Fruit fly (Drosophila melanogaster) whole organism, pupa: ENCODE results near the gene CG17328.

ENCODE experiments used
- CG10348 ChIP-seq: fragments of 200-800 bp; sonication (Bioruptor generic); IDR thresholded peaks from 2 replicates; pipeline ENCODE4 v1.3.6; 2022; ENCODE audit warnings: missing biosample characterization, missing genetic modification characterization
- CG12605 ChIP-seq: fragments of 200-800 bp; sonication (Bioruptor generic); IDR thresholded peaks from 2 replicates; pipeline ENCODE4 v1.3.6; 2022; ENCODE audit warnings: missing biosample characterization, missing genetic modification characterization
- CG13204 ChIP-seq: fragments of 200-800 bp; sonication (Bioruptor generic); optimal IDR thresholded peaks from 2 replicates; lab custom pipeline; 2018; ENCODE audit warnings: missing biosample characterization, mild to moderate bottlenecking, missing genetic modification characterization, moderate library complexity
- CG14655 ChIP-seq: fragments of 200-800 bp; sonication (Bioruptor generic); optimal IDR thresholded peaks from 3 replicates; lab custom pipeline; 2017; ENCODE audit warnings: mild to moderate bottlenecking, missing biosample characterization, missing genetic modification reagents, missing genetic modification characterization
- CG15710 ChIP-seq: fragments of 200-800 bp; sonication (Bioruptor generic); optimal IDR thresholded peaks from 2 replicates; lab custom pipeline; 2018; ENCODE audit warnings: missing biosample characterization, mild to moderate bottlenecking, missing genetic modification characterization, moderate library complexity
- CG17806 ChIP-seq: fragments of 200-800 bp; sonication (Bioruptor generic); optimal IDR thresholded peaks from 2 replicates; lab custom pipeline; 2018; ENCODE audit warnings: missing biosample characterization, mild to moderate bottlenecking, missing genetic modification characterization, moderate library complexity
- CG32121 ChIP-seq: fragments of 200-800 bp; sonication (Bioruptor generic); IDR thresholded peaks from 2 replicates; pipeline ENCODE4 v1.3.6; 2022; ENCODE audit warnings: missing biosample characterization, missing genetic modification characterization
- CG34367 ChIP-seq: fragments of 200-800 bp; sonication (Bioruptor generic); optimal IDR thresholded peaks from 2 replicates; lab custom pipeline; 2018; ENCODE audit warnings: missing biosample characterization, mild to moderate bottlenecking, missing genetic modification characterization
- CG4496 ChIP-seq: fragments of 200-800 bp; sonication (Bioruptor generic); IDR thresholded peaks from 3 replicates; pipeline ENCODE4 v1.3.6; 2022; ENCODE audit warnings: missing biosample characterization, missing genetic modification characterization
- CG8159 ChIP-seq: fragments of 200-800 bp; sonication (Bioruptor generic); optimal IDR thresholded peaks from 3 replicates; lab custom pipeline; 2018; ENCODE audit warnings: missing biosample characterization, mild to moderate bottlenecking, missing genetic modification characterization, moderate library complexity
- CG8301 ChIP-seq: fragments of 200-800 bp; sonication (Bioruptor generic); optimal IDR thresholded peaks from 2 replicates; lab custom pipeline; 2018; ENCODE audit warnings: missing biosample characterization, mild to moderate bottlenecking, missing genetic modification characterization
- CG9948 ChIP-seq: fragments of 200-800 bp; sonication (Bioruptor generic); optimal IDR thresholded peaks from 2 replicates; lab custom pipeline; 2018; ENCODE audit warnings: missing biosample characterization, mild to moderate bottlenecking, missing genetic modification characterization, moderate library complexity
- D1 ChIP-seq: fragments of 200-800 bp; sonication (Bioruptor generic); optimal IDR thresholded peaks from 2 replicates; lab custom pipeline; 2018; ENCODE audit warnings: missing biosample characterization, mild to moderate bottlenecking, missing genetic modification characterization, moderate library complexity
- EcR ChIP-seq: fragments of 200-800 bp; sonication (Bioruptor generic); optimal IDR thresholded peaks from 3 replicates; lab custom pipeline; 2019; ENCODE audit warnings: missing biosample characterization, missing genetic modification characterization, mild to moderate bottlenecking, moderate library complexity, missing genetic modification reagents
- Ets98B ChIP-seq: fragments of 200-800 bp; sonication (Bioruptor generic); IDR thresholded peaks from 2 replicates; pipeline ENCODE4 v1.3.6; 2022; ENCODE audit warnings: missing biosample characterization, missing genetic modification characterization
- Pif1A ChIP-seq: fragments of 200-800 bp; sonication (Bioruptor generic); optimal IDR thresholded peaks from 3 replicates; lab custom pipeline; 2016; ENCODE audit warnings: missing biosample characterization, missing genetic modification characterization
- Pif1B ChIP-seq: fragments of 200-800 bp; sonication (Bioruptor generic); optimal IDR thresholded peaks from 3 replicates; lab custom pipeline; 2016; ENCODE audit warnings: missing biosample characterization, missing genetic modification characterization
- Snoo ChIP-seq: fragments of 200-800 bp; sonication (Bioruptor generic); optimal IDR thresholded peaks from 3 replicates; lab custom pipeline; 2017; ENCODE audit warnings: missing biosample characterization, mild to moderate bottlenecking, missing genetic modification characterization, inconsistent platforms
- fd96Ca ChIP-seq: fragments of 200-800 bp; sonication (Bioruptor generic); IDR thresholded peaks from 3 replicates; pipeline ENCODE4 v1.3.6; 2022; ENCODE audit warnings: missing biosample characterization, missing genetic modification characterization
- gl ChIP-seq: fragments of 200-800 bp; sonication (Bioruptor generic); optimal IDR thresholded peaks from 2 replicates; lab custom pipeline; 2018; ENCODE audit warnings: missing biosample characterization, mild to moderate bottlenecking, missing genetic modification characterization
- rn ChIP-seq: fragments of 200-800 bp; sonication (Bioruptor generic); IDR thresholded peaks from 2 replicates; pipeline ENCODE4 v1.3.6; 2022; ENCODE audit warnings: missing biosample characterization, missing genetic modification characterization

The CG17328 gene

DNA sequence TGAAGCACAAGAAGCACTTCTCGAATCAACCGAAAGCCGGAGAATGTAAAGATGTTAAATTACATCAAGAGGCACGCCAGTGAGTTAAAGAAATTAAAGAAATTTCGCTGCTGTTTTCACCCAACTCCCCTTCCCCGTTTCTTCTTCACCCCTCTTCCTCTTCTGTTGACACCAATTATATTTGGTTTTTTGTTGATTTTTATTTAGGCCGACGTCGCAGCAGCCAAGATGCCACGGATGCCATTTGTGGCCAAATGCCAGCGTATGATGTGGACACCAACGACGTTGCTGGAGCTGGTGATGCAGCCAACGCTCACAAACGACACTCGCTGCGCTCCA lies 11.4 kb upstream of the CG17328 start:
- TF ChIP-seq fd96Ca (GFP tag; lab: Robert Waterston, UW) (no peak), CG12605 (no peak), CG8159 (tag; lab: Kevin White, UChicago) (no peak), EcR (GFP tag; lab: Kevin White, UChicago) (no peak), gl (tag; lab: Kevin White, UChicago) (no peak), Pif1B (GFP tag; lab: Kevin White, UChicago) (no peak), CG17806 (tag; lab: Kevin White, UChicago) (no peak), CG13204 (GFP tag; lab: Kevin White, UChicago) (no peak), D1 (tag; lab: Kevin White, UChicago) (no peak), CG4496 (GFP tag; lab: Robert Waterston, UW) (no peak), Pif1A (GFP tag; lab: Kevin White, UChicago) (no peak), rn (no peak), Snoo (tag; lab: Kevin White, UChicago) (no peak), CG15710 (tag; lab: Kevin White, UChicago) (no peak), CG34367 (tag; lab: Kevin White, UChicago) (no peak), CG32121 (GFP tag; lab: Robert Waterston, UW) (no peak), CG9948 (tag; lab: Kevin White, UChicago) (no peak), CG8301 (tag; lab: Kevin White, UChicago) (no peak), CG10348 (GFP tag; lab: Robert Waterston, UW) (no peak)

DNA sequence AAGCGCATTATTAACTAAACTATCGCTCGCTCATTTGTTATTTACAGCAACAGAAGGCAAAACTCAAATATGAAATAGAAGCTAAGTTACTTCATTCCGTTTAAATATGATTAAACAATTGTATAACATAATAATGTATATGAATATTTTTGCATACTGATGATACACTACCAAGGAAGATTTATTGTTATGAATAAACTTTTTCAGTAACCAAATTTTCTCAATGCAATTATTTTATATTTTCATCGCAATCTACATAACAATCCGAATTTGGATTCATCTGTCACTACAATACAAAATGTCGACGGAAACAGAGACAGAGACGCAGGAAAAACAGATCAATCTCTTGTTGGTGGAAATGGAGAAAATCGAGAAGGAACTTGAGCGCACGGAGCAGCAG lies 8.8 kb upstream of the CG17328 start, which contains the start of gene CG17329:
CG17329 (plus strand) TSS at position 301 of the 400 bp plus-strand sequence.
- TF ChIP-seq rn (no peak), Pif1A (GFP tag; lab: Kevin White, UChicago) (no peak), Pif1B (GFP tag; lab: Kevin White, UChicago) (no peak), Ets98B (GFP tag; lab: Robert Waterston, UW) (no peak), CG9948 (tag; lab: Kevin White, UChicago) (no peak), CG4496 (GFP tag; lab: Robert Waterston, UW) (no peak), D1 (tag; lab: Kevin White, UChicago) (no peak), CG32121 (GFP tag; lab: Robert Waterston, UW) (no peak), CG14655 (no peak), CG15710 (tag; lab: Kevin White, UChicago) (no peak), gl (tag; lab: Kevin White, UChicago) (no peak), CG12605 (no peak), CG10348 (GFP tag; lab: Robert Waterston, UW) (no peak), CG34367 (tag; lab: Kevin White, UChicago) (no peak), CG8301 (tag; lab: Kevin White, UChicago) (no peak), fd96Ca (GFP tag; lab: Robert Waterston, UW) (no peak), Snoo (tag; lab: Kevin White, UChicago) (no peak), EcR (GFP tag; lab: Kevin White, UChicago) (no peak)

DNA sequence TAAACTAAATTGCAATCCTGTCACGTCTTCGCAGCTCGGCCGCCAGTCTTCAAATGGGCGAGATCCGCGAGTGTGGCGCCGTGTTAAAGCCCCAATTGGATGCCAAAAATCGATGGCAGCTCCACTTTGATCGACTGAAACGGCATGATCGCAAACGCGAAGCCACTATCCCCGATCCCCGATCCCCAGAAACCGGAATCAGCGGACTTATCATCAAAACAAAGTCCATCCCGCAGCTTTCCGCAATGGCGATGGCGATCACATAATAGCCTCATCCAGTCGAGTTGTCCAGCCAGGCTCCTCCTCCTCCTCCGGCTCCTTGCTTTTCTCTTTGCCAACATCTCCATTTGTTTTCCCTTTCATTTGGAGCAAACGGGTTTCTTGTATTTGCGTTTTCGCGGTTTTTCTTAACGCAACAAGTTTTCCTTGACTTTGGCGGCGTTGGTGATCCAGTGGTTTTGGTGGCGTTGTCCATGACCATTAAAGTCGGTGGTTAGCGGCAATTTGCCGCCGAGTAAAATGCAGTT lies 6.7 kb upstream of the CG17328 start, which contains the start of gene CG13258:
CG13258 (minus strand) TSS at position 51 of the 527 bp plus-strand sequence.
- TF ChIP-seq Ets98B (GFP tag; lab: Robert Waterston, UW), result peak; percentile 16; the same call in 1 of the 2 replicates
- TF ChIP-seq CG13204 (GFP tag; lab: Kevin White, UChicago), result no peak
- TF ChIP-seq, all 21 proteins: peak for 1

DNA sequence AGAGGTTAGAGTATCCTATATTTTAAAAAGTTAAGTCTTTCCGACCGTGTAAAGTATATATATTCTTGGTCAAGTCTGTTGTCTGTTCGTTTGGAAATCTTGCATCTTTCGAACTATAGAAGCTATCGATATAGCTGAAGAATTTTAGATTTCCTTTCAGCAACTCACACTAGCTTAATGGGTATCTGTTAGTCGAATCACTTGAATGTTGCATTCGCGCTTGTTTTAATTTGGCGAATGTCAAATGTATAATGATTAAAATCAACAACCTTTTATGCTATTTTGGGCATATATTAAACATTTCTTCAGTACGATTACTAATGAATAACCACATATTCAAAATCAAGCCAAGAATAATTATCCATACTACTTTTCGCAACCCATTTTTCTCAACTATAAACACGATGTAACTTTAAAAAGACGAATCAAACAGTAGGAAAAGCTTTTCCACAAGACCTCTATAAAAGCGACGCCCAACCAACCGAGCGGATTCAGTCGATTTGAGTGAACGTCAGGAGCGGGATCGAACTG lies 6.0 kb upstream of the CG17328 start, which contains the start of gene Cyp303a1:
Cyp303a1 (plus strand) TSS at position 481 of the 531 bp plus-strand sequence.
- TF ChIP-seq Pif1B (GFP tag; lab: Kevin White, UChicago), result no peak
- no peak for TF ChIP-seq CG8159 (tag; lab: Kevin White, UChicago)
- no peak for TF ChIP-seq CG32121 (GFP tag; lab: Robert Waterston, UW)
- TF ChIP-seq CG9948 (tag; lab: Kevin White, UChicago), result no peak
- TF ChIP-seq CG12605, result no peak
- TF ChIP-seq CG14655, result no peak
- TF ChIP-seq Pif1A (GFP tag; lab: Kevin White, UChicago), result no peak
- TF ChIP-seq CG10348 (GFP tag; lab: Robert Waterston, UW), result no peak
- no peak for TF ChIP-seq Snoo (tag; lab: Kevin White, UChicago)
- TF ChIP-seq Ets98B (GFP tag; lab: Robert Waterston, UW), result no peak
- no peak for TF ChIP-seq CG15710 (tag; lab: Kevin White, UChicago)
- no peak for TF ChIP-seq gl (tag; lab: Kevin White, UChicago)
- TF ChIP-seq D1 (tag; lab: Kevin White, UChicago), result no peak
- no peak for TF ChIP-seq CG8301 (tag; lab: Kevin White, UChicago)
- no peak for TF ChIP-seq CG13204 (GFP tag; lab: Kevin White, UChicago)
- no peak for TF ChIP-seq CG17806 (tag; lab: Kevin White, UChicago)
- no peak for TF ChIP-seq CG34367 (tag; lab: Kevin White, UChicago)
- no peak for TF ChIP-seq fd96Ca (GFP tag; lab: Robert Waterston, UW)
- no peak for TF ChIP-seq EcR (GFP tag; lab: Kevin White, UChicago)
- TF ChIP-seq rn, result no peak

DNA sequence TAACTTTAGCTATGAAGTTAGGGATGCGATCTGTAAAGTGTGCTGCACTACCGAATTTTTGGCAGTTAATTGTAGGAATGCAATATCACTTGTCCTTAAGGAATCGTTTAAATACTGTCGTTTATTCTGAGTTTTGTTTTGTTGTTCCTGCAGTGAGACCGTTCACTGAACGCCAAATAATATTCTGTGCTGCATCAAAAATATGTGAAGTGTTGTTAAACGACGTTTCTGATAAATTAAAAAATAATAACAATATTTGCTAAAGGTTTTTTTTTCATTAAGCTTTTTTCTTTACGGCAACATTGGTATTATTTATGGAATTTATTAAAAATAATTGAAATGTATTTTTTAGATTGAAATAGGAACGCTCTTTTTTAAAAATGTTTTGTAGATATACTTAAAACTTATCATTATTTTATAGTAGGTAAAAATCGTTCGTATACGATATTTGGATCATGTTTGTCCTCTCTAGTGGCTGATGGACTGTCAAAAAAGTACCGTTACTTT lies 3.1 kb downstream of the CG17328 start, which contains the start of gene GMF:
GMF (minus strand) TSS at position 182 of the 507 bp plus-strand sequence.
- TF ChIP-seq fd96Ca (GFP tag; lab: Robert Waterston, UW) (no peak), Pif1B (GFP tag; lab: Kevin White, UChicago) (no peak), CG15710 (tag; lab: Kevin White, UChicago) (peak; percentile 34), D1 (tag; lab: Kevin White, UChicago) (peak; percentile 58)
